Worm (Caenorhabditis elegans): ENCODE data around the gene fbxa-156.

DNA sequence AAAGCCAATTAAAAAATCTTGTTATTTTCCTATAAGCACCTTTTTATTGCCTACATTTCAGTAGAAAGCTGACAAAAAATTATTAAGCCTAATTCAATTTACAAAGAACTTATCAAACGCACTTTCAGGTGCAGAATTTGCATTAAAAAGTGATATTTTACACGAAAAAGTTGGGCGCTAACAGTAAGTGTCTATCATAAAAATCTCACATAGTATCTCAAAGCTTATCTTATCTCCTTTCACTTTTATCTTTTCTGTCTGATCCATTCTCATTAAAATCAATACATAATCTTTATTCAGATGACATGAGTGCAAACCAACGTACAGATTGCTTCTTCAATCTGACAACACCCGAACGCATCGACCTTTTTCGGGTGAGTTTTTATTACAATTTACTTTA is 13.4 kb upstream of the fbxa-156 start, which contains the start of gene dcar-1:
- no peak for TF ChIP-seq lin-13 (tag; optimal IDR thresholded peaks at IDR 0.05)
- TF ChIP-seq sptf-1 (tag; optimal IDR thresholded peaks at IDR 0.05): no peak
- no peak for TF ChIP-seq nhr-28 (tag; optimal IDR thresholded peaks at IDR 0.05)
- no peak for TF ChIP-seq nhr-76 (tag; optimal IDR thresholded peaks at IDR 0.05)
- no peak for TF ChIP-seq ztf-11 (tag; optimal IDR thresholded peaks at IDR 0.05)
- TF ChIP-seq lsy-2 (tag; optimal IDR thresholded peaks at IDR 0.05): no peak
- no peak for TF ChIP-seq mep-1 (tag; optimal IDR thresholded peaks at IDR 0.05)
- no peak for TF ChIP-seq ceh-43 (GFP tag; optimal IDR thresholded peaks at IDR 0.05)
